Fruit fly (Drosophila melanogaster): ENCODE results near the gene sgll.

sgll gene

dm6 chr3R:7802693-7803092 is 7.6 kb upstream of the sgll start, which contains the start of gene CG3014:
TSS of gene CG3014 (minus strand) at chr3R:7802793.
- TF ChIP-seq psq (optimal IDR thresholded peaks at IDR 0.05) (no peak), CG8478 (optimal IDR thresholded peaks at IDR 0.05) (no peak), usp (GFP tag; optimal IDR thresholded peaks at IDR 0.05) (no peak), pan (optimal IDR thresholded peaks at IDR 0.05) (no peak), Dll (optimal IDR thresholded peaks at IDR 0.05) (no peak), EcR (GFP tag; optimal IDR thresholded peaks at IDR 0.05) (no peak)

DNA sequence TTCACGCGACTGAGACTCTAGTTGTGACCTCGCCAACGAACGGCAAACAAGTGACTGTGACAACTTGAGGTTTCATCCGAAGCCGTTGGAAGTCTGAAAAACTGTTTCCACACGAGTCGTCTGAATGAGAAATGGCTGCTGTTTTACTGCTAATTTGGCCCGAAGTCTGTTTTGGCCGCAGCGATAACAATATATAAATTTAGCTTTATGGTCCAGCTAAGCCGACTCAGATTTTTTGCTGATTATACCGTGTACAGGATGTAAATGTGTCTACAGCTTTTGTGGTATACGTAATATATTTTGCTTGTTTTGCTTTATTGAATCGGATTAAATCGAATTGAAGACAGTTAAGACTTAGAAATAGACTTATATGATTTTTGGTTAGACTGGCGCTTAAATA is 6.0 kb upstream of the sgll start, which contains the start of gene CG18268:
TSS of gene CG18268 (minus strand) at position 101 of the 400 bp plus-strand sequence.
- TF ChIP-seq Dll (optimal IDR thresholded peaks at IDR 0.05) (no peak), EcR (GFP tag; optimal IDR thresholded peaks at IDR 0.05) (no peak), CG8478 (optimal IDR thresholded peaks at IDR 0.05) (no peak), psq (optimal IDR thresholded peaks at IDR 0.05) (no peak), pan (optimal IDR thresholded peaks at IDR 0.05) (no peak), usp (GFP tag; optimal IDR thresholded peaks at IDR 0.05) (no peak)

dm6 chr3R:7811514-7811913 is 1.2 kb downstream of the sgll start, which contains the start of gene CG31473:
TSS of gene CG31473 (plus strand) at chr3R:7811814.
- no peak for TF ChIP-seq usp (GFP tag; optimal IDR thresholded peaks at IDR 0.05)
- TF ChIP-seq Dll (optimal IDR thresholded peaks at IDR 0.05) = no peak
- TF ChIP-seq CG8478 (optimal IDR thresholded peaks at IDR 0.05) = no peak
- no peak for TF ChIP-seq EcR (GFP tag; optimal IDR thresholded peaks at IDR 0.05)
- no peak for TF ChIP-seq pan (optimal IDR thresholded peaks at IDR 0.05)
- TF ChIP-seq psq (optimal IDR thresholded peaks at IDR 0.05) = no peak

DNA sequence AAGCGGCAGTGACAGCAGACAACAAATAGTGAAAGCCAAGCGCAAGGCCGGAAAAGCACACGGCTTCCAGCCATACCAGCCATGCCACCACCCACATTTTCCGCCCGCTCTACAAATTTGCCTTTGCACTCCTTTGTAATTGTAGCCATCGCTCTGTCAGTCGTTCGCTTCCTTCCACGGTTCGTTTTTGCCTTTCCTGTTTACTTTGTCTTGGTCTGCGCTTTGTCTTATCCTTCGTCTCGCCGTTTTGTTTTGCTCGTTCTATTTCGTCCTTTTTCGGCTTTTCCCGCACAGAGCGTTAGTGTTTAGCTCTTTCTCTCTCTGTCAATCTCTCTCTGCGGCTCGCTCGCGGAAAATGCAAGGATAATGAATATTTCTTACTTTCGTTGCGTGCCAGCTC is 3.2 kb downstream of the sgll start:
- TF ChIP-seq usp (GFP tag; optimal IDR thresholded peaks at IDR 0.05) = no peak
- TF ChIP-seq EcR (GFP tag; optimal IDR thresholded peaks at IDR 0.05) = no peak
- no peak for TF ChIP-seq CG8478 (optimal IDR thresholded peaks at IDR 0.05)
- no peak for TF ChIP-seq pan (optimal IDR thresholded peaks at IDR 0.05)
- TF ChIP-seq Dll (optimal IDR thresholded peaks at IDR 0.05) = no peak
- no peak for TF ChIP-seq psq (optimal IDR thresholded peaks at IDR 0.05)

DNA sequence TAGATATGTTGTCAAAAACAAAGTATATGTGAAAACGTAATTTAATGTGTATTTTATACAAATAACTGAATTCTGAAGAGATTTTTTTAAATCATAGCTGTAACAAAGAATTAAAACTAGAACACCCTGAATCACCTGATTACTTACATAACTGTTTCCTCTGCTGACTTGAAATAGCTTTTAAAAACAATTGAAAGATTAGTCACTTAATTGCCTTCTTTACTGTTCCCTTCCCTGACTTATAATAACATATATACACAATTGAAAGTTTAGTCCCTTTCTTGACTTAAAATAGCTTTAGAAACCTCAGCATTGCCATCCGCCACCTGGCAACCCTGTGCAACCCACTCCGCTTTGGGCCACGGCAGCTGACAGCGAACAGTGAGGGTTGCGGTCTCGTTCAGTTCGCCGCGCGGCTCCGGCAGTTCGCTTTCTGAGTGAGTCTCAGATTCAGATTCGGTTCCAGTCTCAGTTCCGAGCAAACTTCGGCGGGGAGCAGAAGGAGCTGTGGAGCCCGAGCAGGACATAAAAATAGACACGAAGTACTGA is 3.7 kb downstream of the sgll start, which contains the start of gene CG34384:
TSS of gene CG34384 (plus strand) at position 381 of the 549 bp plus-strand sequence.
- TF ChIP-seq Dll (optimal IDR thresholded peaks at IDR 0.05) (no peak), psq (optimal IDR thresholded peaks at IDR 0.05) (no peak), EcR (GFP tag; optimal IDR thresholded peaks at IDR 0.05) (no peak), CG8478 (optimal IDR thresholded peaks at IDR 0.05) (no peak), pan (optimal IDR thresholded peaks at IDR 0.05) (no peak), usp (GFP tag; optimal IDR thresholded peaks at IDR 0.05) (no peak)

- TF ChIP-seq EcR (GFP tag; optimal IDR thresholded peaks at IDR 0.05) (no peak), Dll (optimal IDR thresholded peaks at IDR 0.05) (no peak), psq (optimal IDR thresholded peaks at IDR 0.05) (no peak), pan (optimal IDR thresholded peaks at IDR 0.05) (no peak), usp (GFP tag; optimal IDR thresholded peaks at IDR 0.05) (no peak), CG8478 (optimal IDR thresholded peaks at IDR 0.05) (no peak)
Observed at dm6 chr3R:7821559-7821958, 11.2 kb downstream of the sgll start.

Measured in whole organism.